Worm (Caenorhabditis elegans) whole organism, L2 larva: ENCODE data around the gene tkr-2.

Source experiments
- R02D3.7 ChIP-seq: fragments of 150-350 bp; optimal IDR thresholded peaks from 2 replicates; lab custom pipeline; 2014; ENCODE audit warnings: missing biosample characterization, missing genetic modification characterization
- Y55F3AM.14 ChIP-seq: fragments of 200-800 bp; sonication (Bioruptor generic); optimal IDR thresholded peaks from 2 replicates; lab custom pipeline; 2018; ENCODE audit warnings: mild to moderate bottlenecking, missing genetic modification characterization, missing compliant biosample characterization
- aly-2 ChIP-seq: fragments of 150-350 bp; optimal IDR thresholded peaks from 2 replicates; lab custom pipeline; 2014; ENCODE audit warnings: missing biosample characterization, missing genetic modification characterization
- ama-1 ChIP-seq: fragments of 150-350 bp; optimal IDR thresholded peaks from 2 replicates; lab custom pipeline; 2018; ENCODE audit warnings: inconsistent platforms
- blmp-1 ChIP-seq: sonication (generic microtip); optimal IDR thresholded peaks from 2 replicates; lab custom pipeline; 2017; ENCODE audit warnings: missing genetic modification characterization, mild to moderate bottlenecking, missing compliant biosample characterization, antibody characterized with exemption, moderate library complexity; ENCODE audit not compliant: insufficient read depth
- ceh-16 ChIP-seq: fragments of 150-350 bp; optimal IDR thresholded peaks from 2 replicates; lab custom pipeline; 2014; ENCODE audit warnings: missing biosample characterization, missing genetic modification characterization
- ceh-82 ChIP-seq: fragments of 150-350 bp; optimal IDR thresholded peaks from 2 replicates; lab custom pipeline; 2014; ENCODE audit warnings: missing biosample characterization, missing genetic modification characterization
- crh-2 ChIP-seq: sonication (generic microtip); optimal IDR thresholded peaks from 2 replicates; lab custom pipeline; 2017; ENCODE audit warnings: missing biosample characterization, missing genetic modification characterization
- dmd-4 ChIP-seq: sonication (generic microtip); optimal IDR thresholded peaks from 2 replicates; lab custom pipeline; 2017; ENCODE audit warnings: missing biosample characterization, missing genetic modification characterization
- fos-1 ChIP-seq: fragments of 150-350 bp; optimal IDR thresholded peaks from 2 replicates; lab custom pipeline; 2014; ENCODE audit warnings: missing biosample characterization, missing genetic modification characterization
- gmeb-1 ChIP-seq: fragments of 150-350 bp; optimal IDR thresholded peaks from 2 replicates; lab custom pipeline; 2014; ENCODE audit warnings: missing biosample characterization, missing genetic modification characterization
- lin-11 ChIP-seq: fragments of 150-350 bp; sonication (generic microtip); optimal IDR thresholded peaks from 2 replicates; lab custom pipeline; 2014; ENCODE audit warnings: missing biosample characterization, missing genetic modification characterization, inconsistent platforms, mixed read lengths
- lin-13 ChIP-seq: fragments of 150-350 bp; optimal IDR thresholded peaks from 2 replicates; lab custom pipeline; 2014; ENCODE audit warnings: missing biosample characterization, missing genetic modification reagents, missing genetic modification characterization
- lin-39 ChIP-seq: fragments of 150-350 bp; optimal IDR thresholded peaks from 2 replicates; lab custom pipeline; 2014; ENCODE audit warnings: missing biosample characterization, missing genetic modification reagents, missing genetic modification characterization
- lsy-2 ChIP-seq, 2 experiments: fragments of 150-350 bp in 1 of 2; sonication (generic microtip) in 1 of 2; optimal IDR thresholded peaks; 2 replicates each; lab custom pipeline; 2014 to 2017; ENCODE audit warnings: missing biosample characterization in 2 of 2, missing genetic modification characterization in 2 of 2
- mbf-1 ChIP-seq: sonication (generic microtip); optimal IDR thresholded peaks from 2 replicates; lab custom pipeline; 2017; ENCODE audit warnings: missing biosample characterization, missing genetic modification characterization
- nhr-11 ChIP-seq: fragments of 150-350 bp; optimal IDR thresholded peaks from 2 replicates; lab custom pipeline; 2014; ENCODE audit warnings: missing biosample characterization, missing genetic modification characterization
- nhr-129 ChIP-seq: fragments of 150-350 bp; optimal IDR thresholded peaks from 2 replicates; lab custom pipeline; 2014; ENCODE audit warnings: missing biosample characterization, missing genetic modification characterization
- nhr-23 ChIP-seq: fragments of 150-350 bp; optimal IDR thresholded peaks from 2 replicates; lab custom pipeline; 2014; ENCODE audit warnings: missing biosample characterization, missing genetic modification reagents, missing genetic modification characterization
- nhr-237 ChIP-seq: fragments of 150-350 bp; optimal IDR thresholded peaks from 2 replicates; lab custom pipeline; 2014; ENCODE audit warnings: missing biosample characterization, missing genetic modification characterization
- nhr-25 ChIP-seq: fragments of 150-350 bp; sonication (generic microtip); optimal IDR thresholded peaks from 3 replicates; lab custom pipeline; 2014; ENCODE audit warnings: missing biosample characterization, missing genetic modification characterization
- nhr-6 ChIP-seq: fragments of 150-350 bp; optimal IDR thresholded peaks from 2 replicates; lab custom pipeline; 2014; ENCODE audit warnings: missing biosample characterization, missing genetic modification characterization
- nhr-77 ChIP-seq: fragments of 150-350 bp; optimal IDR thresholded peaks from 2 replicates; lab custom pipeline; 2014; ENCODE audit warnings: missing biosample characterization, missing genetic modification characterization
- sem-4 ChIP-seq: fragments of 150-350 bp; optimal IDR thresholded peaks from 2 replicates; lab custom pipeline; 2014; ENCODE audit warnings: missing biosample characterization, missing genetic modification reagents, missing genetic modification characterization
- skn-1 ChIP-seq: sonication (generic microtip); optimal IDR thresholded peaks from 2 replicates; lab custom pipeline; 2017; ENCODE audit warnings: missing biosample characterization, missing genetic modification characterization
- sma-3 ChIP-seq: sonication (generic microtip); optimal IDR thresholded peaks from 2 replicates; lab custom pipeline; 2016; ENCODE audit warnings: missing genetic modification reagents, missing genetic modification characterization, missing compliant biosample characterization
- sma-9 ChIP-seq, 2 experiments: fragments of 150-350 bp in 1 of 2; sonication (generic microtip) in 1 of 2; optimal IDR thresholded peaks; 2 replicates each; lab custom pipeline; 2014 to 2016; ENCODE audit warnings: missing genetic modification characterization in 2 of 2, mild to moderate bottlenecking in 1 of 2, missing biosample characterization in 1 of 2, missing compliant biosample characterization in 1 of 2, missing genetic modification reagents in 1 of 2, moderate library complexity in 1 of 2
- unc-39 ChIP-seq: fragments of 150-350 bp; optimal IDR thresholded peaks from 2 replicates; lab custom pipeline; 2014; ENCODE audit warnings: missing biosample characterization, missing genetic modification characterization
- unc-62 ChIP-seq: fragments of 150-350 bp; optimal IDR thresholded peaks from 2 replicates; lab custom pipeline; 2014; ENCODE audit warnings: missing biosample characterization, missing genetic modification reagents, missing genetic modification characterization
- zag-1 ChIP-seq: fragments of 150-350 bp; optimal IDR thresholded peaks from 2 replicates; lab custom pipeline; 2014; ENCODE audit warnings: missing biosample characterization, missing genetic modification characterization
- ztf-1 ChIP-seq: fragments of 200-800 bp; sonication (Bioruptor generic); conservative IDR thresholded peaks from 2 replicates; pipeline ENCODE4 v1.3.6; 2022; ENCODE audit warnings: missing genetic modification characterization, missing compliant biosample characterization
- ztf-11 ChIP-seq: sonication (generic microtip); optimal IDR thresholded peaks from 2 replicates; lab custom pipeline; 2017; ENCODE audit warnings: missing biosample characterization, missing genetic modification characterization

The tkr-2 gene

DNA sequence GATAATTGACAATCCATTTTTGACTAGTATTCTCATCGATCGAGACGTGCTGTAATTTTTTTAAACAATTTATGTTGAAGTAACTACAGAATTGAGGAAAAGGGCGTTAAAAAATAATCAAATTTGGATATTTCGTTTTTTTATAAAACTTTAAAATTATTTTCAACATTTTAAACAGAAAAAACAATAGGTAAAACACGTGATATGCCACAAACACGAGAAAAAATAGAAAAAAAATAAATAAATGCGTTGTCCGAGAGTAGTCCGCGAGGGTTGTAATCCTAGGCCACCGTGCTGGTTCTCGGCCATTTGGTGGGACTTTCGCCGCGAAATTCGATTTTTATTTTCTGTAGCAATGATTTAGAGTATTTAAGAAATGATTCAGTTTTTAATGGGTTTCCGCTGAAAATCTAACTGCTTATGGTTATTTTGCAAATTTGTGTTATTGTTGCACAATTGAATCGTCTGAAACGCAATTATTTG lies 4.5 kb downstream of the tkr-2 start, which contains the start of gene C49A9.10 (continued):
- TF ChIP-seq unc-62: no peak
- TF ChIP-seq ztf-11 (tag; lab: Kevin White, UChicago): no peak
- TF ChIP-seq lin-13 (GFP tag; lab: Kevin White, UChicago): peak; percentile 79
- TF ChIP-seq sem-4 (tag; lab: Kevin White, UChicago): peak; percentile 58
- TF ChIP-seq ztf-1 (GFP tag; lab: Robert Waterston, UW): no peak
- no peak for TF ChIP-seq dmd-4 (tag; lab: Kevin White, UChicago)
- peak; percentile 6 for TF ChIP-seq Y55F3AM.14 (GFP tag; lab: Kevin White, UChicago)
- TF ChIP-seq lin-39 (tag; lab: Kevin White, UChicago): no peak
- no peak for TF ChIP-seq mbf-1 (tag; lab: Kevin White, UChicago)
- no peak for TF ChIP-seq skn-1 (tag; lab: Kevin White, UChicago)
- no peak for TF ChIP-seq nhr-77 (tag; lab: Kevin White, UChicago)
- no peak for TF ChIP-seq ama-1
- no peak for TF ChIP-seq nhr-11 (tag; lab: Kevin White, UChicago)
- TF ChIP-seq zag-1: no peak
- TF ChIP-seq nhr-129: no peak

DNA sequence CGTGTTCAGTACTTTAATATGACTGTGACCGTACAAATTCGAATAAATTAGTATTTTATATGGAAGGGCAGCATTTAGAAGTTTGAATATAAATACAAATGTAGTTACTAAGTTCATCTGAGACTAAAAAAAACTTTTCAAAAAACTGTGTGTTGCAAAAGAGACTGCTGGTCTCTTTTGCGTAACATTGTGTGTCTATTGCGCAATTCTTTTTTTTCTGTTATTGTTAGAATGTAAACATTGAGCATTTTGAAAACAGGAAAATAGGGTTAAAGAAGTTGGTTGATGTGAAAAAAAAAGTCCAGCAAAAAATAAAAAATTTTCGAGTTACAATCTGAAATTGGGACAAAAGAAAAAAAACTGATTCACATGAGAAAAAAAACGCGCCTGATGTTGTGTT lies 7.5 kb downstream of the tkr-2 start:
- TF ChIP-seq ceh-16: no peak
- no peak for TF ChIP-seq unc-62
- no peak for TF ChIP-seq nhr-237
- no peak for TF ChIP-seq sem-4 (tag; lab: Kevin White, UChicago)
- TF ChIP-seq nhr-129: peak; percentile 39

DNA sequence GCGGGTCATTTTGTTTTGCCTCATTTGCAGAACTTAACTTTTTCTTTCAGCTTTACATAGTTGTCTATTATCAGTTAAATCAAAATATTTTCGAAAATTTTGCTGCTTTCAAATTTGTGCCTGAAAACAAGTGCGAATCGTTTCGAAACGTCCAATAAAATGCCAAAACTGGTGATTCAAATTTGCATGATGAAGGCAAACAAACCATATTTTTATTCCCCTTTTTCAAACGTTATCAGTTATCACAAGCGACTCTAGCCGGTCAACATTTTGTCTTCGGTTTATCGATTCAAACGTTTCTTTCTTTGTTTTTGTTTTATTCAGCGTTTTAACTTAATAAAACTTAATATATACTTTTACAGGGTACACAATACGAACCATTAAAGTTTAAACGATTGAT lies 8.7 kb downstream of the tkr-2 start, which contains the start of the genes ugt-24 and C49A9.6:
ugt-24 (minus strand) TSS at position 147 of the 400 bp plus-strand sequence.
C49A9.6 (plus strand) TSS at position 363 of the 400 bp plus-strand sequence.
- TF ChIP-seq mbf-1 (tag; lab: Kevin White, UChicago): no peak
- TF ChIP-seq Y55F3AM.14 (GFP tag; lab: Kevin White, UChicago): no peak
- TF ChIP-seq nhr-25 (tag; lab: Kevin White, UChicago): no peak
- no peak for TF ChIP-seq unc-62
- TF ChIP-seq crh-2 (tag; lab: Kevin White, UChicago): peak; percentile 7
- TF ChIP-seq nhr-6: no peak
- no peak for TF ChIP-seq aly-2 (tag; lab: Kevin White, UChicago)
- no peak for TF ChIP-seq blmp-1 (tag; lab: Kevin White, UChicago)
- TF ChIP-seq fos-1 (tag; lab: Kevin White, UChicago): peak; percentile 78

DNA sequence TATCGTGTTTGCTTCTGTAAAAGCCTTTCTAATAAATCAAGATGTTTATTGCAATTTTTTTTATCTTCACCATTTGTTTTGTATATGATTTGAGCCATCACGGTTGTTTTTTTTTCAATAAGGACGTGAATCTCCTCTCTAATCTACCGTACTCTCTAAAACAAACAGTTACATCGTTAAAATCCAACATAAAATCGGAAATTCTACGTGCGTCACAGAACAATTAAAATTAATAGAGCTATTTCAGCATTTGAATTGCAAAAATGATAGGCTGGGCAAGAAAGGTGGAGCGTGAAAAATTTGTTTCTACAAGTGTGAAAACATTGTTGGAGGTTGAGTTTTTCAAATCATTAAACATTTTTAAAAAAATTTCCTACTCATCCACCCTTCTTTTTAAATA lies 11.5 kb downstream of the tkr-2 start, which contains the start of gene C49A9.5:
C49A9.5 (plus strand) TSS at position 271 of the 400 bp plus-strand sequence.
- no peak for TF ChIP-seq nhr-11 (tag; lab: Kevin White, UChicago)
- TF ChIP-seq nhr-6: no peak
- TF ChIP-seq sma-3: no peak
- no peak for TF ChIP-seq nhr-25 (tag; lab: Kevin White, UChicago)
- TF ChIP-seq lin-39 (tag; lab: Kevin White, UChicago): no peak
- TF ChIP-seq lin-13 (GFP tag; lab: Kevin White, UChicago): no peak
- no peak for TF ChIP-seq ceh-16
- TF ChIP-seq unc-39: no peak
- TF ChIP-seq, all 48 proteins: peak for 0

DNA sequence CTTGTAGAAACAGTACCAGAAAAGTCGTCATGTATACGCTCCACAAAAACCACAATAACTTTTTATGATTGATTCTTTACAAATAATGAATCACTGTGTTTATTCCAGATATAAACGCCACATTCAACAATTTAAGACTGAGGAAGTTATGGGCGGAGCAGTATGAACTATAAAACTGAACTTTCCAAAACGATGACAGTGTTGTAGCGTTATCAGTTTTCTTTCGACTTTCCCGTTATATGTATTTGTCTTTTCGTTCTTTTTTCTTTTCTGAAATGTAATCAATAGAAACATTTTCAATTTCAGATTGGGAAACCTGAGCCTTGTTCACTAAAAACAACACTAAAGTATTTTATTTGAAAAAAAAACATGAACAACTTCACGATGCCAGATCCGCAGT lies 15.2 kb downstream of the tkr-2 start, which contains the start of gene C49A9.9:
C49A9.9 (plus strand) TSS at position 307 of the 400 bp plus-strand sequence.
- TF ChIP-seq nhr-23 (tag; lab: Kevin White, UChicago) (no peak), fos-1 (tag; lab: Kevin White, UChicago) (peak; percentile 84)

DNA sequence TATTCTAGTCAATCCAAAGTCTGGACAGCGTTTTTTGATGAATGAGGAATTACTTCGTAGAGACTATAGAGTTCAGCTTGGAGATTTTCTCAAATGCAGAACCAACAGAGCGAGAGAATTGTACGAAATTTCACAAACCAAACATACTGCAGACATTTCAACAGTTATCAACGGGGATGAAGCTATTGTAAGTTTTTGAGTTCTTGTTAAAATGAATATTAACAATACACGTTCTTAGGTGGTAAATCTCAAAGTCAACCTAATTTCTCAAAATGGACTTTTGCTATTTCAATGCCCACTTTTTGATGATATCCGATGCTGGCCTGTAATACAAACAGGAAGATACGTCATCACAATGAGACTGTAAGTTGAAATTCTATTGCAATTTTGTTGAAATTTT lies 15.6 kb downstream of the tkr-2 start:
- TF ChIP-seq zag-1 (no peak), ztf-1 (GFP tag; lab: Robert Waterston, UW) (no peak), nhr-25 (tag; lab: Kevin White, UChicago) (no peak), crh-2 (tag; lab: Kevin White, UChicago) (no peak), lin-11 (tag; lab: Kevin White, UChicago) (no peak), lsy-2 (tag; optimal IDR thresholded peaks at IDR 0.05; lab: Kevin White, UChicago) (no peak)
- TF ChIP-seq, all 48 proteins: peak for 0

DNA sequence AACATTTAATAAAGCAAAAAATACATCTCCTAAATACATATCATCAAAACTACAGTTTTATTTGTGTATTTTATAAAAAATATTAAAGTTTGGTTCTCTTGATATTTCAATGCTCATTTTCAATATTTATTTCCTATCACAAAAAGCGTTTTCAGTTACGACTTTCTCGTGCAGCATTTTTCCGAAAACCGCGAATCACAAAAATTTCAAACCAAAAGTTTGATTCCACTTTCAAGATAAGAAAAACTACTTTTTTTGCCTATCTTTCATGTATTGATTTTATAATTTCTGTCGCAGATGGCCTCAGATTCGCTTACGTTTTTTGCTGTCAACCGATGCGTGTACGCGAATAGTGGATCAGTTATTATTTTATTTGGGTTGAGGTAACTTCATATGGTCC lies 17.6 kb downstream of the tkr-2 start, which contains the start of gene C49A9.4:
C49A9.4 (plus strand) TSS at position 265 of the 400 bp plus-strand sequence.
- TF ChIP-seq R02D3.7 (tag; lab: Kevin White, UChicago) (no peak), sma-9 (GFP tag; optimal IDR thresholded peaks at IDR 0.05; lab: Kevin White, UChicago) (peak; percentile 22), sma-9 (tag; optimal IDR thresholded peaks at IDR 0.05; lab: Kevin White, UChicago) (no peak), dmd-4 (tag; lab: Kevin White, UChicago) (no peak), fos-1 (tag; lab: Kevin White, UChicago) (peak; percentile 78), nhr-25 (tag; lab: Kevin White, UChicago) (no peak), ceh-82 (tag; lab: Kevin White, UChicago) (no peak), gmeb-1 (tag; lab: Kevin White, UChicago) (peak; percentile 23), skn-1 (tag; lab: Kevin White, UChicago) (no peak)
